Fruit fly (Drosophila melanogaster): ENCODE data around the gene cv-d.

DNA sequence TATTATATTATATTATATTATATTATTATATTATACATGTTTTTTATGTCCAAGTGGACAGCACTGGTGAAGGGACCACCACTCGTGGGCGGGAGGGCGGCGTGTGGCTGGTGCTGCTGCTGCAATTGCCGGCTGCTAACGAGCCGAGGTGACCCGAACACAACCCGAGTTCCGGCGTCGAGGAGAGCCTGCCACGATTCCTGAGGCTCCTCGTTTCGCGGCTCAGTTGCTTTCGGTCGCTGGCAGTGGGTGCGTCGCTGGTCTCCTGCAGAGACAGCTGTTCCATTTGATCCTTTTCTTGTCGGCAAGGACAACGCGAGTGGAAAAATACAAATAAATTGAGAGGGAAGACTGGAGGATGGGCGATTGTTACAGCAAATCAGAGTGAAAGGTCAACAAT lies 43.0 kb downstream of the cv-d start:
- TF ChIP-seq insv (optimal IDR thresholded peaks at IDR 0.05) = no peak
- TF ChIP-seq Myc (optimal IDR thresholded peaks at IDR 0.05) = no peak
- no peak for TF ChIP-seq ttk (optimal IDR thresholded peaks at IDR 0.05)
- no peak for TF ChIP-seq Sin3A (optimal IDR thresholded peaks at IDR 0.05)
- no peak for TF ChIP-seq h (optimal IDR thresholded peaks at IDR 0.05)
- no peak for TF ChIP-seq psq (optimal IDR thresholded peaks at IDR 0.05)
